Worm (Caenorhabditis elegans) whole organism, early embryonic: ENCODE data around the gene Y39A1A.9.

Source experiments
- F13C5.2 ChIP-seq: sonication (generic microtip); optimal IDR thresholded peaks from 2 replicates; lab custom pipeline; 2017; ENCODE audit warnings: mild to moderate bottlenecking, missing genetic modification characterization, inconsistent platforms, missing compliant biosample characterization
- aly-1 ChIP-seq: sonication (generic microtip); optimal IDR thresholded peaks from 2 replicates; lab custom pipeline; 2016; ENCODE audit warnings: missing genetic modification characterization, missing compliant biosample characterization
- ama-1 ChIP-seq: fragments of 150-350 bp; optimal IDR thresholded peaks from 2 replicates; lab custom pipeline; 2014
- ceh-13 ChIP-seq: fragments of 200-800 bp; sonication (Bioruptor generic); optimal IDR thresholded peaks from 2 replicates; lab custom pipeline; 2018; ENCODE audit warnings: mild to moderate bottlenecking, missing genetic modification characterization, missing compliant biosample characterization
- ceh-36 ChIP-seq: sonication (generic microtip); optimal IDR thresholded peaks from 2 replicates; lab custom pipeline; 2016; ENCODE audit warnings: missing genetic modification characterization, inconsistent platforms, missing compliant biosample characterization
- ets-7 ChIP-seq: sonication (generic microtip); optimal IDR thresholded peaks from 2 replicates; lab custom pipeline; 2016; ENCODE audit warnings: missing genotype, missing genetic modification characterization, missing compliant biosample characterization
- flt-1 ChIP-seq: fragments of 200-800 bp; sonication (Bioruptor generic); IDR thresholded peaks from 2 replicates; pipeline ENCODE4 v1.3.6; 2022; ENCODE audit warnings: missing genetic modification characterization, missing compliant biosample characterization
- hmg-4 ChIP-seq: fragments of 200-800 bp; sonication (Bioruptor generic); optimal IDR thresholded peaks from 2 replicates; lab custom pipeline; 2018; ENCODE audit warnings: mild to moderate bottlenecking, missing genetic modification characterization, missing compliant biosample characterization
- hnd-1 ChIP-seq: sonication (generic microtip); optimal IDR thresholded peaks from 2 replicates; lab custom pipeline; 2016; ENCODE audit warnings: missing genetic modification characterization, missing compliant biosample characterization
- scrt-1 ChIP-seq: fragments of 200-800 bp; sonication (Bioruptor generic); IDR thresholded peaks from 2 replicates; pipeline ENCODE4 v1.3.6; 2022; ENCODE audit warnings: missing genetic modification characterization, missing compliant biosample characterization
- sea-1 ChIP-seq: fragments of 200-800 bp; sonication (Bioruptor generic); conservative IDR thresholded peaks from 2 replicates; pipeline ENCODE4 v1.3.6; 2022; ENCODE audit warnings: missing genetic modification characterization, missing compliant biosample characterization
- tbx-37 ChIP-seq: fragments of 200-800 bp; sonication (Bioruptor generic); conservative IDR thresholded peaks from 2 replicates; pipeline ENCODE4 v1.3.6; 2022; ENCODE audit warnings: missing genetic modification reagents, missing genetic modification characterization, missing compliant biosample characterization

DNA sequence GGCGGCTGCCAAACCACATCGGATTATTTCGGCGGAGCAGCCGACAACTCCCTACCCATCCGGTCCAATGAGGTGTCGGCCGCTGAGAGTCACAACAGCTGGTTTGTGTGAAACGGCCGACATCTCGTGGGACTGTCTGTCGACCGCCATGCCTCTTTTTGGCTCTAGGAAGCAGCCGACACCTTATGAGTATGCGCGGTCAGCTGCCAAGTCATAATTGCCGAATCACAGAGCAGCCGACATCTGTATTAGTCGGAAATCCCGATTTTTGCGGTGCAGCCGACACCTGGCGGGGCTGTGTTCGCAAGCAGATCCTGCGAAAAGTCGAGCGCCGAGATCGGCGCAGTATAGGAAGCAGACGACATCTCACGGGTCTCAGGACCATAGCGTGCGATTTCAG, 41.2 kb downstream of the Y39A1A.9 start:
- TF ChIP-seq ama-1 (lab: Kevin White, UChicago): no peak
- TF ChIP-seq hnd-1: no peak
- TF ChIP-seq hmg-4 (GFP tag; lab: Kevin White, UChicago): no peak
- no peak for TF ChIP-seq flt-1 (GFP tag; lab: Robert Waterston, UW)
- no peak for TF ChIP-seq sea-1 (GFP tag; lab: Robert Waterston, UW)
- TF ChIP-seq aly-1 (tag; lab: Kevin White, UChicago): no peak
- no peak for TF ChIP-seq scrt-1 (GFP tag; lab: Robert Waterston, UW)
- TF ChIP-seq ets-7 (tag; lab: Kevin White, UChicago): no peak
- no peak for TF ChIP-seq ceh-13 (GFP tag; lab: Kevin White, UChicago)
- TF ChIP-seq ceh-36: no peak
- no peak for TF ChIP-seq tbx-37
- no peak for TF ChIP-seq F13C5.2
